Worm (Caenorhabditis elegans) whole organism, young adult: Measurements from ENCODE around the gene C14F11.7.

Source experiments
- B0035.1 ChIP-seq: sonication (generic microtip); optimal IDR thresholded peaks from 2 replicates; lab custom pipeline; 2016; ENCODE audit warnings: missing genetic modification characterization, mild to moderate bottlenecking, missing compliant biosample characterization, missing genotype, missing genetic modification reagents
- C06A6.2 ChIP-seq: fragments of 200-800 bp; sonication (Bioruptor generic); conservative IDR thresholded peaks from 2 replicates; pipeline ENCODE4 v1.3.6; 2022; ENCODE audit warnings: missing genetic modification characterization, missing compliant biosample characterization
- D2030.7 ChIP-seq: fragments of 200-800 bp; sonication (Bioruptor generic); IDR thresholded peaks from 2 replicates; pipeline ENCODE4 v1.3.6; 2022; ENCODE audit warnings: missing genetic modification reagents, missing genetic modification characterization, missing compliant biosample characterization
- F10E7.11 ChIP-seq: sonication (generic microtip); optimal IDR thresholded peaks from 2 replicates; lab custom pipeline; 2017; ENCODE audit warnings: mild to moderate bottlenecking, missing genetic modification characterization, moderate library complexity, missing compliant biosample characterization
- F23B12.7 ChIP-seq: sonication (generic microtip); optimal IDR thresholded peaks from 2 replicates; lab custom pipeline; 2017; ENCODE audit warnings: missing genetic modification characterization, mild to moderate bottlenecking, missing compliant biosample characterization, antibody characterized with exemption, moderate library complexity; ENCODE audit not compliant: insufficient read depth
- F33H1.4 ChIP-seq: fragments of 200-800 bp; sonication (Bioruptor generic); IDR thresholded peaks from 2 replicates; pipeline ENCODE4 v1.3.6; 2022; ENCODE audit warnings: missing genetic modification reagents, missing genetic modification characterization, missing compliant biosample characterization
- F37B4.10 ChIP-seq: fragments of 200-800 bp; sonication (Bioruptor generic); IDR thresholded peaks from 2 replicates; pipeline ENCODE4 v1.3.6; 2022; ENCODE audit warnings: missing genetic modification characterization, missing compliant biosample characterization
- F52B5.7 ChIP-seq: sonication (generic microtip); optimal IDR thresholded peaks from 2 replicates; lab custom pipeline; 2016; ENCODE audit warnings: mild to moderate bottlenecking, missing genetic modification characterization, missing compliant biosample characterization
- Y95B8A.8 ChIP-seq: fragments of 200-800 bp; sonication (Bioruptor generic); IDR thresholded peaks from 2 replicates; pipeline ENCODE4 v1.3.6; 2022; ENCODE audit warnings: missing genetic modification reagents, missing genetic modification characterization, missing compliant biosample characterization
- akir-1 ChIP-seq: fragments of 200-800 bp; sonication (Bioruptor generic); optimal IDR thresholded peaks from 2 replicates; lab custom pipeline; 2018; ENCODE audit warnings: mild to moderate bottlenecking, missing genetic modification characterization, moderate library complexity, missing compliant biosample characterization
- ama-1 ChIP-seq, 3 experiments: fragments of 150-350 bp in 1 of 3; sonication (generic microtip) in 2 of 3; optimal IDR thresholded peaks; 2 replicates each; lab custom pipeline; 2014 to 2018; ENCODE audit warnings: missing biosample characterization in 2 of 3, missing genetic modification characterization in 2 of 3, missing genetic modification reagents in 2 of 3
- attf-5 ChIP-seq: fragments of 200-800 bp; sonication (Bioruptor generic); optimal IDR thresholded peaks from 2 replicates; lab custom pipeline; 2018; ENCODE audit warnings: mild to moderate bottlenecking, missing genetic modification characterization, missing compliant biosample characterization
- cebp-1 ChIP-seq, 2 experiments: fragments of 200-800 bp in 1 of 2; sonication (Bioruptor generic) in 1 of 2; sonication (generic microtip) in 1 of 2; IDR thresholded peaks in 1 of 2; optimal IDR thresholded peaks in 1 of 2; 2 replicates each; pipeline versions ENCODE4 v1.3.6 to Lab custom; 2017 to 2022; ENCODE audit warnings: missing compliant biosample characterization in 2 of 2, missing genetic modification characterization in 2 of 2, mild to moderate bottlenecking in 1 of 2, missing genetic modification reagents in 1 of 2, moderate library complexity in 1 of 2
- ceh-58 ChIP-seq: fragments of 200-800 bp; sonication (Bioruptor generic); IDR thresholded peaks from 2 replicates; pipeline ENCODE4 v1.3.6; 2022; ENCODE audit warnings: missing genetic modification characterization, missing compliant biosample characterization
- dox-1 ChIP-seq: fragments of 200-800 bp; sonication (Bioruptor generic); IDR thresholded peaks from 2 replicates; pipeline ENCODE4 v1.3.6; 2022; ENCODE audit warnings: missing genetic modification reagents, missing genetic modification characterization, missing compliant biosample characterization
- egl-44 ChIP-seq: fragments of 200-800 bp; sonication (Bioruptor generic); IDR thresholded peaks from 2 replicates; pipeline ENCODE4 v1.3.6; 2022; ENCODE audit warnings: missing genetic modification reagents, missing genetic modification characterization, missing compliant biosample characterization
- egrh-3 ChIP-seq: fragments of 200-800 bp; sonication (Bioruptor generic); IDR thresholded peaks from 2 replicates; pipeline ENCODE4 v1.3.6; 2022; ENCODE audit warnings: missing genetic modification reagents, missing genetic modification characterization, missing compliant biosample characterization
- ets-4 ChIP-seq: fragments of 200-800 bp; sonication (Bioruptor generic); optimal IDR thresholded peaks from 2 replicates; lab custom pipeline; 2018; ENCODE audit warnings: mild to moderate bottlenecking, missing genetic modification characterization, missing compliant biosample characterization
- let-607 ChIP-seq, 2 experiments: fragments of 200-800 bp in 1 of 2; sonication (Bioruptor generic) in 1 of 2; sonication (generic microtip) in 1 of 2; optimal IDR thresholded peaks; 2 replicates each; lab custom pipeline; 2016 to 2018; ENCODE audit warnings: mild to moderate bottlenecking in 2 of 2, missing compliant biosample characterization in 2 of 2, missing genetic modification characterization in 2 of 2, moderate library complexity in 2 of 2, missing genotype in 1 of 2
- lin-54 ChIP-seq: fragments of 200-800 bp; sonication (Bioruptor generic); optimal IDR thresholded peaks from 2 replicates; lab custom pipeline; 2018; ENCODE audit warnings: mild to moderate bottlenecking, missing genetic modification characterization, missing compliant biosample characterization
- madf-10 ChIP-seq: sonication (generic microtip); optimal IDR thresholded peaks from 2 replicates; lab custom pipeline; 2016; ENCODE audit warnings: mild to moderate bottlenecking, missing genetic modification characterization, missing compliant biosample characterization
- madf-3 ChIP-seq: fragments of 200-800 bp; sonication (Bioruptor generic); IDR thresholded peaks from 2 replicates; pipeline ENCODE4 v1.3.6; 2022; ENCODE audit warnings: missing genetic modification reagents, missing genetic modification characterization, missing compliant biosample characterization
- madf-6 ChIP-seq: fragments of 200-800 bp; sonication (Bioruptor generic); IDR thresholded peaks from 2 replicates; pipeline ENCODE4 v1.3.6; 2022; ENCODE audit warnings: missing genetic modification reagents, missing genetic modification characterization, missing compliant biosample characterization
- madf-8 ChIP-seq: fragments of 200-800 bp; sonication (Bioruptor generic); conservative IDR thresholded peaks from 2 replicates; pipeline ENCODE4 v1.3.6; 2022; ENCODE audit warnings: missing genetic modification reagents, missing genetic modification characterization, missing compliant biosample characterization
- mes-4 ChIP-seq: sonication (generic microtip); optimal IDR thresholded peaks from 2 replicates; lab custom pipeline; 2016; ENCODE audit warnings: missing genotype, missing genetic modification characterization, missing compliant biosample characterization
- mxl-1 ChIP-seq: sonication (generic microtip); optimal IDR thresholded peaks from 2 replicates; lab custom pipeline; 2016; ENCODE audit warnings: missing genetic modification characterization, missing compliant biosample characterization
- nfyb-1 ChIP-seq: fragments of 200-800 bp; sonication (Bioruptor generic); IDR thresholded peaks from 2 replicates; pipeline ENCODE4 v1.3.6; 2022; ENCODE audit warnings: missing genetic modification reagents, missing genetic modification characterization, missing compliant biosample characterization
- nhr-179 ChIP-seq: sonication (generic microtip); optimal IDR thresholded peaks from 2 replicates; lab custom pipeline; 2016; ENCODE audit warnings: mild to moderate bottlenecking, missing genetic modification characterization, missing compliant biosample characterization
- nhr-80 ChIP-seq: sonication (generic microtip); optimal IDR thresholded peaks from 2 replicates; lab custom pipeline; 2016; ENCODE audit warnings: missing genetic modification characterization, missing compliant biosample characterization
- nhr-90 ChIP-seq: sonication (generic microtip); optimal IDR thresholded peaks from 2 replicates; lab custom pipeline; 2016; ENCODE audit warnings: missing genotype, mild to moderate bottlenecking, missing genetic modification characterization, missing compliant biosample characterization
- rcor-1 ChIP-seq: fragments of 200-800 bp; sonication (Bioruptor generic); IDR thresholded peaks from 2 replicates; pipeline ENCODE4 v1.3.6; 2022; ENCODE audit warnings: missing genetic modification reagents, missing genetic modification characterization, missing compliant biosample characterization
- rpc-1 ChIP-seq, 2 experiments: fragments of 150-350 bp in 1 of 2; sonication (generic microtip) in 1 of 2; optimal IDR thresholded peaks; 2 replicates each; lab custom pipeline; 2014 to 2018; ENCODE audit warnings: missing biosample characterization in 1 of 2, missing genetic modification characterization in 1 of 2, missing genetic modification reagents in 1 of 2, missing genotype in 1 of 2
- somi-1 ChIP-seq: fragments of 200-800 bp; sonication (Bioruptor generic); optimal IDR thresholded peaks from 2 replicates; lab custom pipeline; 2018; ENCODE audit warnings: mild to moderate bottlenecking, missing genetic modification characterization, missing compliant biosample characterization
- unc-130 ChIP-seq: sonication (generic microtip); optimal IDR thresholded peaks from 2 replicates; lab custom pipeline; 2016; ENCODE audit warnings: missing genetic modification reagents, missing genetic modification characterization, missing compliant biosample characterization
- ztf-18 ChIP-seq: sonication (generic microtip); optimal IDR thresholded peaks from 2 replicates; lab custom pipeline; 2016; ENCODE audit warnings: missing genotype, mild to moderate bottlenecking, missing genetic modification characterization, missing compliant biosample characterization
- ztf-25 ChIP-seq: fragments of 200-800 bp; sonication (Bioruptor generic); IDR thresholded peaks from 2 replicates; pipeline ENCODE4 v1.3.6; 2022; ENCODE audit warnings: missing genetic modification reagents, missing genetic modification characterization, missing compliant biosample characterization
- ztf-28 ChIP-seq: fragments of 200-800 bp; sonication (Bioruptor generic); IDR thresholded peaks from 2 replicates; pipeline ENCODE4 v1.3.6; 2022; ENCODE audit warnings: missing genetic modification reagents, missing genetic modification characterization, missing compliant biosample characterization

The C14F11.7 gene

ce11 chrX:6208463-6208862 lies at the start of gene C14F11.7:
C14F11.7 (minus strand) TSS chrX:6208563.
- TF ChIP-seq madf-10 (no peak), mxl-1 (tag; lab: Kevin White, UChicago) (no peak), rcor-1 (no peak), attf-5 (GFP tag; lab: Kevin White, UChicago) (no peak), F37B4.10 (GFP tag; lab: Robert Waterston, UW) (no peak), nhr-179 (tag; lab: Kevin White, UChicago) (no peak), unc-130 (GFP tag; lab: Kevin White, UChicago) (no peak), madf-6 (GFP tag; lab: Robert Waterston, UW) (no peak), F10E7.11 (tag; lab: Kevin White, UChicago) (no peak), ztf-18 (tag; lab: Kevin White, UChicago) (no peak), F52B5.7 (tag; lab: Kevin White, UChicago) (no peak), ztf-28 (GFP tag; lab: Robert Waterston, UW) (no peak), C06A6.2 (GFP tag; lab: Robert Waterston, UW) (no peak), akir-1 (GFP tag; lab: Kevin White, UChicago) (no peak), F33H1.4 (GFP tag; lab: Robert Waterston, UW) (no peak)
- TF ChIP-seq, all 124 proteins: peak for 0

ce11 chrX:6256969-6257368 lies 48.6 kb upstream of the C14F11.7 start:
- TF ChIP-seq rpc-1 (optimal IDR thresholded peaks at IDR 0.05; lab: Kevin White, UChicago) (no peak), rpc-1 (tag; optimal IDR thresholded peaks at IDR 0.05; lab: Kevin White, UChicago) (no peak), F23B12.7 (no peak), mes-4 (no peak), somi-1 (no peak), dox-1 (GFP tag; lab: Robert Waterston, UW) (no peak), nhr-179 (tag; lab: Kevin White, UChicago) (no peak), Y95B8A.8 (no peak), let-607 (tag; optimal IDR thresholded peaks at IDR 0.05; lab: Kevin White, UChicago) (no peak), B0035.1 (tag; lab: Kevin White, UChicago) (no peak), egrh-3 (GFP tag; lab: Robert Waterston, UW) (no peak), ztf-25 (no peak)
- TF ChIP-seq, all 124 proteins: peak for 0

ce11 chrX:6256430-6256829 lies 48.1 kb upstream of the C14F11.7 start:
- TF ChIP-seq nhr-80 (peak; percentile 50), egl-44 (0 out of 2 replicates have a peak, but pooled peaks have one; percentile 8), lin-54 (GFP tag; lab: Kevin White, UChicago) (no peak), nfyb-1 (GFP tag; lab: Robert Waterston, UW) (peak; percentile 52), cebp-1 (GFP tag; IDR thresholded peaks at IDR 0.05; lab: Robert Waterston, UW) (no peak), cebp-1 (tag; optimal IDR thresholded peaks at IDR 0.05; lab: Kevin White, UChicago) (peak; percentile 25), ztf-25 (no peak), D2030.7 (no peak), nhr-90 (tag; lab: Kevin White, UChicago) (no peak), madf-3 (GFP tag; lab: Robert Waterston, UW) (0 out of 2 replicates have a peak, but pooled peaks have one; percentile 15), ets-4 (no peak), ama-1 (optimal IDR thresholded peaks at IDR 0.05; lab: Kevin White, UChicago) (peak; percentile 65), ama-1 (GFP tag; optimal IDR thresholded peaks at IDR 0.05; lab: Kevin White, UChicago) (no peak), ceh-58 (GFP tag; lab: Robert Waterston, UW) (no peak), madf-8 (no peak), dox-1 (GFP tag; lab: Robert Waterston, UW) (0 out of 2 replicates have a peak, but pooled peaks have one; percentile 4)
